Fruit fly (Drosophila melanogaster): ENCODE results near the gene Golgin104.

DNA sequence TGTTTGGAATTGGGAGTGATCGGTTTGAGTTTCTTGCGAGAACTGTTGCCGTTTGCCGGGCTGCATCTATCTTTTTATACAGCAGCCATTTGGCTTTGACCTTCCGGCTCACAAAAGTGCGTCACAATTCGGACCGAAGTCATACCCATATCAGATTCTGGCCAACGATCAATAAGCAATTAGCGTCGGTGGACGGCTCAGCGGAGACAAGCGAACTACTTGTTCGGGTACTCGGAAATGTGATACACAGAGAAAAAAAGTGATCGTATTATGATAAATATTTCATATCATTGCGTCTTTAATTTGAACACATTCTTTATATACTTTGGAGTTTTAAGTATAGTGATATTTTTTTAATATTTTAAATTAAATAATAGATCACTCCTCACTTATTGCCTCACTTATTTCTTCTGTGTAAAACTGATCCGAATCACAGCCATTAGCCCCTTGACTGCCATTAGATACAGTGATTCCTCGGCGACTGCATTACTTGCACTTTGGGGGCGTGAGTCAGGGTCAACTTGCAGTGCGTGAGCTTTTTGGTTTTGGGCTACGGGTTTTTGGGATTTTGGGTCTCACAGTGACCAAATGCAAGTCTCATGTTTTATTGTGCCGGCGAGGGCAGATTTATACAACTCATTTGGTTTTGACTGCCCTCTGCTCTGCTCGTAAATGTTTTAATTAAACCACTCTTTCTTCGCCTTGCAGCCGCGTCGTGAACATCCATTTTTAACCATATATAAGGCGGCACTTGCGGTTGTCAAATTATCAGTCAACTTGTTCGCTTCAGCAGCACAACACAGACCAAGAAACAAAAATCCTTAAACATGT, 45.7 kb downstream of the Golgin104 start, which contains the start of the genes CG13043 and CG13063:
- TF ChIP-seq vnd (GFP tag; IDR thresholded peaks at IDR 0.05; ENCODE audit: partially characterized antibody) (no peak), Pdp1 (GFP tag; optimal IDR thresholded peaks at IDR 0.05) (no peak), zfh1 (GFP tag; IDR thresholded peaks at IDR 0.05) (no peak), dati (GFP tag; IDR thresholded peaks at IDR 0.05) (no peak), CG12769 (tag; optimal IDR thresholded peaks at IDR 0.05) (no peak)
